Worm (Caenorhabditis elegans): ENCODE measurements around the gene dcr-1.
A peak's percentile ranks its signal among the peaks of the same experiment; 100 is the strongest.

dcr-1 gene

DNA sequence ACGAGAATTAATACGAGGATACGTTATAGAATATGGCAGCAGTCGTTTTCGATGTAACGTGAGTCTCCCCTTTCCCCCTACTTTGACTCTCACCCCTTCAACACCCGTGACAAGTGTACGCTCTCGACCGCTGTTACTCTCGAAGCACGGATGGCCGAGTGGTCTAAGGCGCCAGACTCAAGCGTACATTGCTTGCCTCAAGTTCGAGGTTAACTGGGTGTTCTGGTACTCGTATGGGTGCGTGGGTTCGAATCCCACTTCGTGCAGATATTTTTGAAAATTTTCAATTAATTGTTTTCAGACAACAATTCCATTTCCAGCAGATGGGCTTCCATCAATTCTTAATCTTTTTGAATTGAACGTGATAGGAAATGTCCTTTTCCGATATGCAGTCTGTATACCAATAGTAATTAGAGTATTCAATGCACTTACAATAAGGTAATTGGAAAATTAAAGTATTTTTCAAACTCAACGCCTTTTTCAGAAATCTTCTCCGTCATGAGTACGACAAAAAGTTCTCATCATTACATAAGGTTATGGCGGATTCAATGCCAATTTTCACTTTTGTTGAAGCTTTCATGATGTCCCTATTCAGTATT lies 29.5 kb upstream of the dcr-1 start (continued):
- TF ChIP-seq C17E4.6 (GFP tag; IDR thresholded peaks at IDR 0.05), result peak; percentile 53; the same call in 1 of the 2 replicates
- TF ChIP-seq F52B5.7 (tag; optimal IDR thresholded peaks at IDR 0.05), result peak; percentile 47
- peak; percentile 79; the same call in 1 of the 2 replicates for TF ChIP-seq sea-2 (GFP tag; IDR thresholded peaks at IDR 0.05)
- TF ChIP-seq mel-28 (tag; optimal IDR thresholded peaks at IDR 0.05; ENCODE audit: borderline replicate concordance), result no peak
- peak; percentile 54 for TF ChIP-seq gei-17 (GFP tag; optimal IDR thresholded peaks at IDR 0.05)
- TF ChIP-seq zfh-2 (GFP tag; conservative IDR thresholded peaks at IDR 0.05), result peak; percentile 48; the same call in 1 of the 2 replicates
- TF ChIP-seq nhr-80 (tag; optimal IDR thresholded peaks at IDR 0.05), result peak; percentile 26
- peak; percentile 61 for TF ChIP-seq F33H1.4 (GFP tag; IDR thresholded peaks at IDR 0.05)
- peak; percentile 76 for TF ChIP-seq mes-4 (tag; optimal IDR thresholded peaks at IDR 0.05)
- peak; percentile 81 for TF ChIP-seq snpc-4 (GFP tag; optimal IDR thresholded peaks at IDR 0.05)
- peak; percentile 36 to 76 (median 64) for TF ChIP-seq snpc-4 (tag; optimal IDR thresholded peaks at IDR 0.05)
- TF ChIP-seq F10E7.11 (tag; optimal IDR thresholded peaks at IDR 0.05), result peak; percentile 30
- TF ChIP-seq Y79H2A.3 (GFP tag; conservative IDR thresholded peaks at IDR 0.05), result no peak
- TF ChIP-seq ekl-4 (GFP tag; IDR thresholded peaks at IDR 0.05), result peak; percentile 72
- no peak for TF ChIP-seq ceh-58 (GFP tag; IDR thresholded peaks at IDR 0.05)
- TF ChIP-seq tbp1 (GFP tag; optimal IDR thresholded peaks at IDR 0.05), result peak; percentile 99
- TF ChIP-seq T07F8.4 (tag; optimal IDR thresholded peaks at IDR 0.05), result peak; percentile 83
- peak; percentile 57 for TF ChIP-seq lsl-1 (GFP tag; optimal IDR thresholded peaks at IDR 0.05)
- TF ChIP-seq T26A5.8 (tag; optimal IDR thresholded peaks at IDR 0.05), result peak; percentile 61
- TF ChIP-seq sdz-38 (tag; optimal IDR thresholded peaks at IDR 0.05), result no peak
- TF ChIP-seq ets-4 (GFP tag; optimal IDR thresholded peaks at IDR 0.05), result peak; percentile 65
- TF ChIP-seq rpc-1 (optimal IDR thresholded peaks at IDR 0.05), result peak; percentile 88
- TF ChIP-seq rpc-1 (tag; optimal IDR thresholded peaks at IDR 0.05), result peak; percentile 94
- no peak for TF ChIP-seq bed-2 (GFP tag; IDR thresholded peaks at IDR 0.05)
- peak; percentile 86 for TF ChIP-seq nfyb-1 (GFP tag; IDR thresholded peaks at IDR 0.05)
- peak; percentile 84 for TF ChIP-seq hrde-1 (tag; optimal IDR thresholded peaks at IDR 0.05; ENCODE audit: borderline replicate concordance)
- TF ChIP-seq unc-130 (GFP tag; optimal IDR thresholded peaks at IDR 0.05), result peak; percentile 42
- TF ChIP-seq sptf-2 (GFP tag; optimal IDR thresholded peaks at IDR 0.05), result peak; percentile 39
- no peak for TF ChIP-seq ccch-3 (GFP tag; optimal IDR thresholded peaks at IDR 0.05)
- peak; percentile 72 for TF ChIP-seq lin-54 (GFP tag; optimal IDR thresholded peaks at IDR 0.05)
- no peak for TF ChIP-seq lir-1 (GFP tag; conservative IDR thresholded peaks at IDR 0.05)
- no peak for TF ChIP-seq let-526 (GFP tag; IDR thresholded peaks at IDR 0.05)
- TF ChIP-seq attf-3 (GFP tag; conservative IDR thresholded peaks at IDR 0.05), result peak; percentile 64; the same call in 1 of the 2 replicates
- peak; percentile 58; the same call in 1 of the 2 replicates for TF ChIP-seq rcor-1 (GFP tag; IDR thresholded peaks at IDR 0.05)
- no peak for TF ChIP-seq F55B11.4 (tag; optimal IDR thresholded peaks at IDR 0.05; ENCODE audit: borderline replicate concordance, insufficient read depth)
- TF ChIP-seq ceh-91 (GFP tag; IDR thresholded peaks at IDR 0.05), result peak; percentile 40; the same call in 1 of the 2 replicates
- TF ChIP-seq atf-7 (tag; optimal IDR thresholded peaks at IDR 0.05), result peak; percentile 19
- TF ChIP-seq attf-5 (GFP tag; optimal IDR thresholded peaks at IDR 0.05), result peak; percentile 63
- peak; percentile 87 for TF ChIP-seq mxl-1 (tag; optimal IDR thresholded peaks at IDR 0.05)
- TF ChIP-seq ztf-6 (GFP tag; IDR thresholded peaks at IDR 0.05), result peak; percentile 83
- TF ChIP-seq tlf-1 (GFP tag; optimal IDR thresholded peaks at IDR 0.05), result peak; percentile 33
- TF ChIP-seq mcd-1 (GFP tag; IDR thresholded peaks at IDR 0.05), result peak; percentile 73
- peak; percentile 17 for TF ChIP-seq F22D6.2 (tag; optimal IDR thresholded peaks at IDR 0.05)
- TF ChIP-seq hsf-1 (GFP tag; IDR thresholded peaks at IDR 0.05), result 0 out of 2 replicates have a peak, but pooled peaks have one; percentile 14
- peak; percentile 42 for TF ChIP-seq fkh-3 (tag; optimal IDR thresholded peaks at IDR 0.05)
- peak; percentile 100 for TF ChIP-seq him-1 (tag; optimal IDR thresholded peaks at IDR 0.05)
- no peak for TF ChIP-seq nfya-1 (tag; optimal IDR thresholded peaks at IDR 0.05; ENCODE audit: borderline replicate concordance, insufficient read depth)
- TF ChIP-seq F49E8.2 (tag; optimal IDR thresholded peaks at IDR 0.05; ENCODE audit: insufficient read depth), result peak; percentile 65

All from whole organism, young adult.